Worm (Caenorhabditis elegans) whole organism, young adult: ENCODE data around the gene C47G2.4.

Experiments
- F23B12.7 ChIP-seq: sonication (generic microtip); optimal IDR thresholded peaks from 2 replicates; lab custom pipeline; 2017; ENCODE audit warnings: missing genetic modification characterization, mild to moderate bottlenecking, missing compliant biosample characterization, antibody characterized with exemption, moderate library complexity; ENCODE audit not compliant: insufficient read depth
- F37B4.10 ChIP-seq: fragments of 200-800 bp; sonication (Bioruptor generic); IDR thresholded peaks from 2 replicates; pipeline ENCODE4 v1.3.6; 2022; ENCODE audit warnings: missing genetic modification characterization, missing compliant biosample characterization
- F49E8.2 ChIP-seq: sonication (generic microtip); optimal IDR thresholded peaks from 3 replicates; lab custom pipeline; 2017; ENCODE audit warnings: missing genetic modification characterization, mild to moderate bottlenecking, missing compliant biosample characterization, antibody characterized with exemption, moderate library complexity; ENCODE audit not compliant: insufficient read depth
- F52B5.7 ChIP-seq: sonication (generic microtip); optimal IDR thresholded peaks from 2 replicates; lab custom pipeline; 2016; ENCODE audit warnings: mild to moderate bottlenecking, missing genetic modification characterization, missing compliant biosample characterization
- K12H6.12 ChIP-seq: fragments of 200-800 bp; sonication (Bioruptor generic); optimal IDR thresholded peaks from 2 replicates; lab custom pipeline; 2018; ENCODE audit warnings: mild to moderate bottlenecking, missing genetic modification characterization, missing compliant biosample characterization
- cebp-1 ChIP-seq, 2 experiments: fragments of 200-800 bp in 1 of 2; sonication (Bioruptor generic) in 1 of 2; sonication (generic microtip) in 1 of 2; IDR thresholded peaks in 1 of 2; optimal IDR thresholded peaks in 1 of 2; 2 replicates each; pipeline versions ENCODE4 v1.3.6 to Lab custom; 2017 to 2022; ENCODE audit warnings: missing compliant biosample characterization in 2 of 2, missing genetic modification characterization in 2 of 2, mild to moderate bottlenecking in 1 of 2, missing genetic modification reagents in 1 of 2, moderate library complexity in 1 of 2
- cebp-2 ChIP-seq: fragments of 200-800 bp; sonication (Bioruptor generic); IDR thresholded peaks from 2 replicates; pipeline ENCODE4 v1.3.6; 2022; ENCODE audit warnings: missing genetic modification characterization, missing compliant biosample characterization
- ceh-100 ChIP-seq: fragments of 200-800 bp; sonication (Bioruptor generic); IDR thresholded peaks from 2 replicates; pipeline ENCODE4 v1.3.6; 2022; ENCODE audit warnings: missing genetic modification reagents, missing genetic modification characterization, missing compliant biosample characterization
- ceh-27 ChIP-seq: fragments of 200-800 bp; sonication (Bioruptor generic); optimal IDR thresholded peaks from 2 replicates; lab custom pipeline; 2018; ENCODE audit warnings: mild to moderate bottlenecking, missing genetic modification characterization, moderate library complexity, missing compliant biosample characterization
- ceh-58 ChIP-seq: fragments of 200-800 bp; sonication (Bioruptor generic); IDR thresholded peaks from 2 replicates; pipeline ENCODE4 v1.3.6; 2022; ENCODE audit warnings: missing genetic modification characterization, missing compliant biosample characterization
- ceh-79 ChIP-seq: sonication (generic microtip); optimal IDR thresholded peaks from 2 replicates; lab custom pipeline; 2017; ENCODE audit warnings: mild to moderate bottlenecking, missing genetic modification characterization, missing compliant biosample characterization
- die-1 ChIP-seq: sonication (generic microtip); optimal IDR thresholded peaks from 2 replicates; lab custom pipeline; 2016; ENCODE audit warnings: missing genotype, mild to moderate bottlenecking, missing genetic modification characterization, missing compliant biosample characterization
- dpl-1 ChIP-seq: fragments of 150-350 bp; optimal IDR thresholded peaks from 2 replicates; lab custom pipeline; 2014; ENCODE audit warnings: missing biosample characterization, missing genetic modification reagents, missing genetic modification characterization
- egrh-3 ChIP-seq: fragments of 200-800 bp; sonication (Bioruptor generic); IDR thresholded peaks from 2 replicates; pipeline ENCODE4 v1.3.6; 2022; ENCODE audit warnings: missing genetic modification reagents, missing genetic modification characterization, missing compliant biosample characterization
- ets-4 ChIP-seq: fragments of 200-800 bp; sonication (Bioruptor generic); optimal IDR thresholded peaks from 2 replicates; lab custom pipeline; 2018; ENCODE audit warnings: mild to moderate bottlenecking, missing genetic modification characterization, missing compliant biosample characterization
- him-1 ChIP-seq: sonication (generic microtip); optimal IDR thresholded peaks from 2 replicates; lab custom pipeline; 2016; ENCODE audit warnings: missing genotype, missing genetic modification reagents, missing genetic modification characterization, missing compliant biosample characterization
- hlh-26 ChIP-seq: fragments of 200-800 bp; sonication (Bioruptor generic); conservative IDR thresholded peaks from 2 replicates; pipeline ENCODE4 v1.3.6; 2022; ENCODE audit warnings: missing genetic modification reagents, missing genetic modification characterization, missing compliant biosample characterization
- hmg-1.2 ChIP-seq: fragments of 200-800 bp; sonication (Bioruptor generic); IDR thresholded peaks from 2 replicates; pipeline ENCODE4 v1.3.6; 2022; ENCODE audit warnings: missing genetic modification reagents, missing genetic modification characterization, missing compliant biosample characterization
- hmg-20 ChIP-seq: fragments of 200-800 bp; sonication (Bioruptor generic); IDR thresholded peaks from 2 replicates; pipeline ENCODE4 v1.3.6; 2022; ENCODE audit warnings: missing genetic modification reagents, missing genetic modification characterization, missing compliant biosample characterization
- let-607 ChIP-seq, 2 experiments: fragments of 200-800 bp in 1 of 2; sonication (Bioruptor generic) in 1 of 2; sonication (generic microtip) in 1 of 2; optimal IDR thresholded peaks; 2 replicates each; lab custom pipeline; 2016 to 2018; ENCODE audit warnings: mild to moderate bottlenecking in 2 of 2, missing compliant biosample characterization in 2 of 2, missing genetic modification characterization in 2 of 2, moderate library complexity in 2 of 2, missing genotype in 1 of 2
- lsl-1 ChIP-seq: fragments of 200-800 bp; sonication (Bioruptor generic); optimal IDR thresholded peaks from 2 replicates; lab custom pipeline; 2018; ENCODE audit warnings: mild to moderate bottlenecking, missing genetic modification characterization, moderate library complexity, missing compliant biosample characterization
- lsy-27 ChIP-seq: sonication (generic microtip); optimal IDR thresholded peaks from 2 replicates; lab custom pipeline; 2017; ENCODE audit warnings: missing genetic modification characterization, mild to moderate bottlenecking, missing compliant biosample characterization, antibody characterized with exemption, missing genotype, borderline replicate concordance; ENCODE audit not compliant: insufficient read depth
- madf-10 ChIP-seq: sonication (generic microtip); optimal IDR thresholded peaks from 2 replicates; lab custom pipeline; 2016; ENCODE audit warnings: mild to moderate bottlenecking, missing genetic modification characterization, missing compliant biosample characterization
- madf-6 ChIP-seq: fragments of 200-800 bp; sonication (Bioruptor generic); IDR thresholded peaks from 2 replicates; pipeline ENCODE4 v1.3.6; 2022; ENCODE audit warnings: missing genetic modification reagents, missing genetic modification characterization, missing compliant biosample characterization
- mel-28 ChIP-seq: sonication (generic microtip); optimal IDR thresholded peaks from 2 replicates; lab custom pipeline; 2016; ENCODE audit warnings: borderline replicate concordance, mild to moderate bottlenecking, missing genetic modification characterization, missing compliant biosample characterization
- nhr-179 ChIP-seq: sonication (generic microtip); optimal IDR thresholded peaks from 2 replicates; lab custom pipeline; 2016; ENCODE audit warnings: mild to moderate bottlenecking, missing genetic modification characterization, missing compliant biosample characterization
- nhr-27 ChIP-seq: fragments of 200-800 bp; sonication (Bioruptor generic); optimal IDR thresholded peaks from 2 replicates; lab custom pipeline; 2018; ENCODE audit warnings: mild to moderate bottlenecking, missing genetic modification characterization, moderate library complexity, missing compliant biosample characterization
- rpc-1 ChIP-seq, 2 experiments: fragments of 150-350 bp in 1 of 2; sonication (generic microtip) in 1 of 2; optimal IDR thresholded peaks; 2 replicates each; lab custom pipeline; 2014 to 2018; ENCODE audit warnings: missing biosample characterization in 1 of 2, missing genetic modification characterization in 1 of 2, missing genetic modification reagents in 1 of 2, missing genotype in 1 of 2
- sptf-2 ChIP-seq: fragments of 200-800 bp; sonication (Bioruptor generic); optimal IDR thresholded peaks from 2 replicates; lab custom pipeline; 2018; ENCODE audit warnings: mild to moderate bottlenecking, missing genetic modification characterization, missing compliant biosample characterization
- tbx-9 ChIP-seq: sonication (generic microtip); optimal IDR thresholded peaks from 2 replicates; lab custom pipeline; 2016; ENCODE audit warnings: borderline replicate concordance, missing genetic modification characterization, inconsistent platforms, missing compliant biosample characterization
- unc-130 ChIP-seq: sonication (generic microtip); optimal IDR thresholded peaks from 2 replicates; lab custom pipeline; 2016; ENCODE audit warnings: missing genetic modification reagents, missing genetic modification characterization, missing compliant biosample characterization
- zfh-2 ChIP-seq: fragments of 200-800 bp; sonication (Bioruptor generic); conservative IDR thresholded peaks from 2 replicates; pipeline ENCODE4 v1.3.6; 2022; ENCODE audit warnings: missing genetic modification reagents, missing genetic modification characterization, missing compliant biosample characterization
- ztf-26 ChIP-seq: sonication (generic microtip); optimal IDR thresholded peaks from 2 replicates; lab custom pipeline; 2017; ENCODE audit warnings: missing genetic modification characterization, missing compliant biosample characterization
- ztf-28 ChIP-seq: fragments of 200-800 bp; sonication (Bioruptor generic); IDR thresholded peaks from 2 replicates; pipeline ENCODE4 v1.3.6; 2022; ENCODE audit warnings: missing genetic modification reagents, missing genetic modification characterization, missing compliant biosample characterization
- ztf-3 ChIP-seq: fragments of 200-800 bp; sonication (Bioruptor generic); optimal IDR thresholded peaks from 2 replicates; lab custom pipeline; 2018; ENCODE audit warnings: mild to moderate bottlenecking, missing genetic modification characterization, missing compliant biosample characterization

C47G2.4 gene

DNA sequence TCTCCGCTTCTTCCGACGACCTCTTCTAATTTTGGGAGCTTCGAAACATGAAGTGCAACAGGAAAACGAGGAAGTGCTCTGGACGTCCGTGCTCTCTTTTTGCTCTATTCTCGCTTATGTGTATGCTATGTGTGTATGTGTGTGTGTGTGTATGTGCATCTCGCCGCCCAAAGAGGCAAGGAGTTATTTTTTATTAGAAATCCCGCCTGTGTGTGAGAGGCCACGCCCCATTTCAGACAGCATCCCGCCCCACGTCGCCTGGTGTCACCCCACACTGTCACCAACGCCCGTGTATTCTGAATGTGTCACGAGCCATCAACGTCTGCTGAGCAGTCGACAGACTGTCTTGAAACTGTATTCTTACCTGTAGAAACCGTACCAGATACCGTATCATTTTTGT is 37.9 kb downstream of the C47G2.4 start, which contains the start of gene T05B9.2:
Gene T05B9.2 (plus strand): TSS at position 301 of the 400 bp plus-strand sequence.
- TF ChIP-seq zfh-2 (GFP tag; lab: Robert Waterston, UW) (0 out of 2 replicates have a peak, but pooled peaks have one; percentile 17), ztf-3 (GFP tag; lab: Kevin White, UChicago) (no peak)

ce11 chrII:11247414-11247813 is 46.0 kb downstream of the C47G2.4 start, which contains the start of gene T06D8.10:
Gene T06D8.10, minus strand, starts transcription at chrII:11247514.
- TF ChIP-seq K12H6.12 (tag; lab: Kevin White, UChicago) (no peak), F49E8.2 (tag; lab: Kevin White, UChicago) (no peak), ceh-58 (no peak), F23B12.7 (no peak), F52B5.7 (no peak), ztf-26 (tag; lab: Kevin White, UChicago) (no peak), rpc-1 (optimal IDR thresholded peaks at IDR 0.05; lab: Kevin White, UChicago) (no peak), rpc-1 (tag; optimal IDR thresholded peaks at IDR 0.05; lab: Kevin White, UChicago) (no peak), lsy-27 (tag; lab: Kevin White, UChicago) (no peak), cebp-1 (GFP tag; IDR thresholded peaks at IDR 0.05; lab: Robert Waterston, UW) (no peak), cebp-1 (tag; optimal IDR thresholded peaks at IDR 0.05; lab: Kevin White, UChicago) (no peak), sptf-2 (GFP tag; lab: Kevin White, UChicago) (no peak), egrh-3 (GFP tag; lab: Robert Waterston, UW) (no peak), die-1 (tag; lab: Kevin White, UChicago) (no peak), nhr-27 (tag; lab: Kevin White, UChicago) (no peak), ztf-28 (GFP tag; lab: Robert Waterston, UW) (no peak), hmg-1.2 (GFP tag; lab: Robert Waterston, UW) (no peak), madf-10 (no peak)

DNA sequence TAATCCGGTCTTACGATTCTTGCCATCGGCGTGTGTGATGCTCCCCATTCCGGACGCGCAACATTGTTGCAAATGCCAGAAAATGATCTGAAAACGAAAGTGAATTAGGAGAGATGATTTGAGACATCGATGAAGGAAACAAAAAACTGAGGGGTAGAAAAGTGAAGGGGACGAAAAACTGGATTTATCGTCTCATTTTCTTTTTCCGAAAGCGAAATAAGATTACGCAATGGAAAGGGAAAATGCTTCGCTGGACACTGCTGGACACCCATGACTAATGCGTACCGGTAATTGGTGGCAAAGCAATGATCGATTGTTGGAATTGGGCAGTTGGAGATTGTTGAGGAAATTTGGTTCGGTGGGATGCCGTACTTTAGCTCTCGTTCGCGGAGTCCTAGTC is 46.9 kb downstream of the C47G2.4 start:
- TF ChIP-seq nhr-179 (tag; lab: Kevin White, UChicago) (no peak), ceh-27 (GFP tag; lab: Kevin White, UChicago) (no peak), ets-4 (GFP tag; lab: Kevin White, UChicago) (no peak), unc-130 (GFP tag; lab: Kevin White, UChicago) (no peak), F52B5.7 (no peak), madf-6 (GFP tag; lab: Robert Waterston, UW) (no peak), hmg-20 (GFP tag; lab: Robert Waterston, UW) (no peak), mel-28 (tag; lab: Kevin White, UChicago) (no peak), let-607 (tag; optimal IDR thresholded peaks at IDR 0.05; lab: Kevin White, UChicago) (no peak), cebp-2 (GFP tag; lab: Robert Waterston, UW) (no peak), rpc-1 (optimal IDR thresholded peaks at IDR 0.05; lab: Kevin White, UChicago) (no peak), rpc-1 (tag; optimal IDR thresholded peaks at IDR 0.05; lab: Kevin White, UChicago) (no peak), ztf-3 (GFP tag; lab: Kevin White, UChicago) (no peak)

ce11 chrII:11242918-11243317 is 50.5 kb downstream of the C47G2.4 start:
- no peak for TF ChIP-seq ztf-3 (GFP tag; lab: Kevin White, UChicago)
- no peak for TF ChIP-seq hmg-20 (GFP tag; lab: Robert Waterston, UW)
- TF ChIP-seq lsl-1 (GFP tag; lab: Kevin White, UChicago), result no peak
- no peak for TF ChIP-seq hlh-26
- TF ChIP-seq him-1, result no peak
- no peak for TF ChIP-seq ceh-100 (GFP tag; lab: Robert Waterston, UW)
- TF ChIP-seq ceh-79 (tag; lab: Kevin White, UChicago), result no peak
- TF ChIP-seq dpl-1 (GFP tag; lab: Kevin White, UChicago), result no peak
- no peak for TF ChIP-seq tbx-9 (tag; lab: Kevin White, UChicago)
- no peak for TF ChIP-seq F23B12.7
- TF ChIP-seq nhr-27 (tag; lab: Kevin White, UChicago), result no peak
- no peak for TF ChIP-seq F37B4.10
- TF ChIP-seq, all 124 proteins: peak for 0
